Worm (Caenorhabditis elegans): ENCODE measurements around the gene zig-3.

- TF ChIP-seq him-1 (tag; optimal IDR thresholded peaks at IDR 0.05) (no peak), dao-5 (tag; optimal IDR thresholded peaks at IDR 0.05) (no peak)
Observed at ce11 chrX:7976400-7976799, 45.9 kb downstream of the zig-3 start, which contains the start of gene F45E1.5.
